Worm (Caenorhabditis elegans) whole organism, late embryonic: ENCODE measurements around the gene sre-7.

ENCODE experiments used
- ceh-45 ChIP-seq: fragments of 200-800 bp; sonication (Bioruptor generic); IDR thresholded peaks from 2 replicates; pipeline ENCODE4 v1.3.6; 2022; ENCODE audit warnings: missing genetic modification reagents, missing genetic modification characterization, missing compliant biosample characterization
- che-1 ChIP-seq: sonication (generic microtip); optimal IDR thresholded peaks from 2 replicates; lab custom pipeline; 2016; ENCODE audit warnings: mild to moderate bottlenecking, missing genetic modification characterization, missing compliant biosample characterization
- pqm-1 ChIP-seq: sonication (generic microtip); optimal IDR thresholded peaks from 2 replicates; lab custom pipeline; 2016; ENCODE audit warnings: missing genetic modification characterization, missing compliant biosample characterization
- pros-1 ChIP-seq: fragments of 150-350 bp; optimal IDR thresholded peaks from 2 replicates; lab custom pipeline; 2014; ENCODE audit warnings: missing biosample characterization, missing genetic modification reagents, missing genetic modification characterization

DNA sequence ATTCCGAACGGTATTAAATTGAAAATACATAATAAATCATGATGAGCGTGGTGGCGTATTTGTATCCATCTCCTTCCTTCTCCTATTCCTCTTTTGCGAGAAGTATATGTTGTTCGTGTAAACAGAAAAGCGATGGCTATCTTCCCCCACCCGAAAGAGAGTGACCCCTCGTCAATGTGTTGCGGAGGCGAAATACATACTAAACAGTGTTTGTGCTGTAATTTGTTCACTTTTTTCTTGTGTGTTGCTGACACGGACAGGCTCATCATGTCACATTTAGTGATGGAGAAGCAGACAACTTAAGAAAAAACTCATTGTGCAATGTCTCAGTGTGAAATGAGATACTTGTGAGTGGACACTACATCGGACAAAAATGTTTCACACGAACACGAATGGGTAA, 12.3 kb upstream of the sre-7 start:
- TF ChIP-seq che-1 (tag; lab: Kevin White, UChicago) (no peak), pros-1 (tag; lab: Kevin White, UChicago) (no peak), pqm-1 (tag; lab: Kevin White, UChicago) (no peak), ceh-45 (GFP tag; lab: Robert Waterston, UW) (no peak)
